Worm (Caenorhabditis elegans): ENCODE measurements around the gene odr-7.

DNA sequence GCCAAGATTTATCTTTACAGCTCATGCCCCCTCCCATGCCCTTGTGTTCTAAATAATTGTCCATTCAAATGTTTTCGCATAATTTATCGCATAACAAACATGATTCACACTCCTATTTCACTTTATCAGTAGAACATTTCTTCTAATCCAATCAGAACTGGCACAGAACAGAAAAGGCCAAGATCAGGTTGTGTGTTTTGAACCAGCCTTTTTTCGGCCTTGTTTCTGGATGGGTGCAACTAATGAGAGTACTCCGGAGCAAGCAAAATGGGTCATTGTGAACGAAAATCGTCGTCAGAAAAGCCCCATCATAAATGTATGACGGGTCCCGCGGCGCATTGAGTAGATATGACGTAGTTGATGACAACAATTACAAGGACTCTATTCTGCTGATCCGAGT lies 29.7 kb upstream of the odr-7 start:
- TF ChIP-seq flt-1 (GFP tag; IDR thresholded peaks at IDR 0.05) (no peak), ama-1 (optimal IDR thresholded peaks at IDR 0.05) (no peak), scrt-1 (GFP tag; IDR thresholded peaks at IDR 0.05) (no peak), B0310.2 (tag; optimal IDR thresholded peaks at IDR 0.05) (no peak)

All from whole organism, early embryonic.